Worm (Caenorhabditis elegans): ENCODE measurements around the gene C48B4.10.

DNA sequence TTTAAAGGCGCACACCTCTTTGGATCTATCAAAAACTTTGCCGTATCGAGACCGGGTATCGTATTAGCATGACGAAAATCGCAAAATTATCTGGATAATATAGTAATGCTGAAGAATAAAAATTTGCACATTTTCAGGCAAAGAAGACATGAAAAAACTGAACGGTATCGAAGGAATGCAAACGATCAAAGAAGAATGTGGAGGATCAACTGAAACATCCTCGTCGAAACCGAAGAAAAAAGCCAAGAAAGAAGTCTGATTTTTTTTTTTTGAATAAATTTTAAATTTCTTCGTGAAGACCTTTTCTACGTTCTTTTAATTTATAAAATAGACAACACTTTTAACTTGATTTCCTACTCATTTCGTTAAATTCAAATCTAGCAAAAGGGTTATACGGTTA lies 19.5 kb downstream of the C48B4.10 start, which contains the start of gene ZK1098.12:
- TF ChIP-seq klf-2 (GFP tag; conservative IDR thresholded peaks at IDR 0.05) (no peak), ztf-23 (GFP tag; IDR thresholded peaks at IDR 0.05) (no peak), T22C8.4 (GFP tag; IDR thresholded peaks at IDR 0.05) (no peak), flt-1 (GFP tag; IDR thresholded peaks at IDR 0.05) (no peak), ztf-29 (GFP tag; IDR thresholded peaks at IDR 0.05) (no peak), cog-1 (tag; optimal IDR thresholded peaks at IDR 0.05) (no peak)
